Worm (Caenorhabditis elegans): Measurements from ENCODE around the gene C16C8.5.

Gene C16C8.5

ce11 chrII:3439244-3439698 is 5.9 kb downstream of the C16C8.5 start (continued):
- TF ChIP-seq pros-1 (tag; optimal IDR thresholded peaks at IDR 0.05) (no peak), T23F11.4 (GFP tag; optimal IDR thresholded peaks at IDR 0.05) (peak; percentile 26), ceh-18 (tag; optimal IDR thresholded peaks at IDR 0.05) (no peak), hlh-6 (tag; optimal IDR thresholded peaks at IDR 0.05) (peak; percentile 63), K02D7.2 (tag; optimal IDR thresholded peaks at IDR 0.05) (no peak), unc-86 (tag; optimal IDR thresholded peaks at IDR 0.05) (no peak)

- TF ChIP-seq pqm-1 (tag; optimal IDR thresholded peaks at IDR 0.05) (no peak), ceh-6 (GFP tag; optimal IDR thresholded peaks at IDR 0.05) (no peak), tbx-7 (tag; optimal IDR thresholded peaks at IDR 0.05) (no peak), pax-1 (tag; optimal IDR thresholded peaks at IDR 0.05) (no peak), T23F11.4 (GFP tag; optimal IDR thresholded peaks at IDR 0.05) (no peak), unc-42 (tag; optimal IDR thresholded peaks at IDR 0.05) (no peak), ceh-18 (tag; optimal IDR thresholded peaks at IDR 0.05) (no peak), pha-2 (tag; optimal IDR thresholded peaks at IDR 0.05) (no peak), ceh-48 (tag; optimal IDR thresholded peaks at IDR 0.05) (no peak), hlh-30 (tag; optimal IDR thresholded peaks at IDR 0.05; ENCODE audit: insufficient read depth) (no peak), syd-9 (tag; optimal IDR thresholded peaks at IDR 0.05) (no peak), dve-1 (tag; optimal IDR thresholded peaks at IDR 0.05) (no peak), tbx-2 (tag; optimal IDR thresholded peaks at IDR 0.05) (no peak), ceh-34 (tag; optimal IDR thresholded peaks at IDR 0.05) (no peak), ceh-22 (tag; optimal IDR thresholded peaks at IDR 0.05) (no peak), ets-4 (tag; optimal IDR thresholded peaks at IDR 0.05) (no peak), sox-2 (GFP tag; IDR thresholded peaks at IDR 0.05) (no peak), ceh-31 (tag; optimal IDR thresholded peaks at IDR 0.05) (no peak)
These were observed 6.9 kb downstream of the C16C8.5 start for ce11 chrII:3438280-3438679.

- TF ChIP-seq hlh-30 (tag; optimal IDR thresholded peaks at IDR 0.05; ENCODE audit: insufficient read depth) (no peak), ref-2 (tag; optimal IDR thresholded peaks at IDR 0.05) (no peak), zip-5 (tag; optimal IDR thresholded peaks at IDR 0.05) (no peak), dmd-4 (tag; optimal IDR thresholded peaks at IDR 0.05; ENCODE audit: borderline replicate concordance) (no peak), lim-6 (tag; optimal IDR thresholded peaks at IDR 0.05) (no peak), mec-3 (tag; optimal IDR thresholded peaks at IDR 0.05; ENCODE audit: borderline replicate concordance) (no peak), C38D4.7 (GFP tag; optimal IDR thresholded peaks at IDR 0.05) (no peak), ceh-30 (tag; optimal IDR thresholded peaks at IDR 0.05) (no peak)
These were observed 7.8 kb downstream of the C16C8.5 start for ce11 chrII:3437393-3437792.

- TF ChIP-seq unc-86 (tag; optimal IDR thresholded peaks at IDR 0.05) (no peak), tbx-7 (tag; optimal IDR thresholded peaks at IDR 0.05) (no peak), ref-2 (tag; optimal IDR thresholded peaks at IDR 0.05) (no peak), pha-2 (tag; optimal IDR thresholded peaks at IDR 0.05) (no peak), ahr-1 (tag; optimal IDR thresholded peaks at IDR 0.05) (no peak), ceh-18 (tag; optimal IDR thresholded peaks at IDR 0.05) (no peak), K09A11.1 (tag; optimal IDR thresholded peaks at IDR 0.05; ENCODE audit: insufficient read depth) (no peak), pros-1 (tag; optimal IDR thresholded peaks at IDR 0.05) (no peak)
These were observed 8.8 kb downstream of the C16C8.5 start, which contains the start of gene skpo-2 for ce11 chrII:3436412-3436811. Gene skpo-2 (minus strand): TSS chrII:3436512.

- TF ChIP-seq ceh-30 (tag; optimal IDR thresholded peaks at IDR 0.05) (no peak), Y22D7AL.16 (tag; optimal IDR thresholded peaks at IDR 0.05) (no peak), odd-2 (tag; optimal IDR thresholded peaks at IDR 0.05) (no peak), elt-2 (tag; optimal IDR thresholded peaks at IDR 0.05) (no peak), dve-1 (tag; optimal IDR thresholded peaks at IDR 0.05) (no peak), ceh-18 (tag; optimal IDR thresholded peaks at IDR 0.05) (no peak), ceh-45 (GFP tag; IDR thresholded peaks at IDR 0.05) (no peak), hlh-6 (tag; optimal IDR thresholded peaks at IDR 0.05) (no peak), nhr-232 (tag; optimal IDR thresholded peaks at IDR 0.05) (no peak), mec-3 (tag; optimal IDR thresholded peaks at IDR 0.05; ENCODE audit: borderline replicate concordance) (no peak), ceh-6 (GFP tag; optimal IDR thresholded peaks at IDR 0.05) (no peak), sox-2 (GFP tag; IDR thresholded peaks at IDR 0.05) (no peak), madf-2 (tag; optimal IDR thresholded peaks at IDR 0.05) (no peak), C08G9.2 (tag; optimal IDR thresholded peaks at IDR 0.05) (no peak), lim-6 (tag; optimal IDR thresholded peaks at IDR 0.05) (no peak), pha-2 (tag; optimal IDR thresholded peaks at IDR 0.05) (no peak), hlh-13 (GFP tag; optimal IDR thresholded peaks at IDR 0.05) (no peak), npax-4 (tag; optimal IDR thresholded peaks at IDR 0.05) (no peak), rnt-1 (tag; optimal IDR thresholded peaks at IDR 0.05) (no peak), unc-86 (tag; optimal IDR thresholded peaks at IDR 0.05) (no peak)
These were observed 10.2 kb downstream of the C16C8.5 start for ce11 chrII:3434893-3435503.
